Fruit fly (Drosophila melanogaster) whole organism, embryonic: ENCODE results near the gene CG13096.
A peak's percentile ranks its signal among the peaks of the same experiment; 100 is the strongest.

Experiments used
- Adf1 ChIP-seq: fragments of 200-800 bp; sonication (Bioruptor generic); IDR thresholded peaks from 2 replicates; pipeline ENCODE4 v1.3.6; 2022; ENCODE audit warnings: missing biosample characterization, missing genetic modification characterization
- BtbVII ChIP-seq: fragments of 200-800 bp; sonication (Bioruptor generic); optimal IDR thresholded peaks from 3 replicates; lab custom pipeline; 2017; ENCODE audit warnings: missing biosample characterization, mild to moderate bottlenecking, missing genetic modification characterization
- CG10274 ChIP-seq: fragments of 200-800 bp; sonication (Bioruptor generic); optimal IDR thresholded peaks from 3 replicates; lab custom pipeline; 2017; ENCODE audit warnings: missing biosample characterization, mild to moderate bottlenecking, missing genetic modification characterization
- CG10431 ChIP-seq: fragments of 200-800 bp; sonication (Bioruptor generic); optimal IDR thresholded peaks from 3 replicates; lab custom pipeline; 2018; ENCODE audit warnings: missing biosample characterization, mild to moderate bottlenecking, missing genetic modification characterization
- CG10654 ChIP-seq: fragments of 200-800 bp; sonication (Bioruptor generic); optimal IDR thresholded peaks from 2 replicates; lab custom pipeline; 2016; ENCODE audit warnings: missing biosample characterization, missing genetic modification characterization
- CG11093 ChIP-seq: fragments of 200-800 bp; sonication (Bioruptor generic); IDR thresholded peaks from 3 replicates; pipeline ENCODE4 v1.3.6; 2022; ENCODE audit warnings: missing biosample characterization, missing genetic modification characterization
- CG11456 ChIP-seq: fragments of 200-800 bp; sonication (Bioruptor generic); IDR thresholded peaks from 3 replicates; pipeline ENCODE4 v1.3.6; 2022; ENCODE audit warnings: missing biosample characterization, missing genetic modification characterization
- CG12659 ChIP-seq: fragments of 200-800 bp; sonication (Bioruptor generic); optimal IDR thresholded peaks from 3 replicates; lab custom pipeline; 2017; ENCODE audit warnings: mild to moderate bottlenecking, missing biosample characterization, missing genetic modification reagents, missing genetic modification characterization
- CG12942 ChIP-seq: fragments of 200-800 bp; sonication (Bioruptor generic); optimal IDR thresholded peaks from 3 replicates; lab custom pipeline; 2016; ENCODE audit warnings: missing biosample characterization, missing genetic modification characterization
- CG13296 ChIP-seq: fragments of 200-800 bp; sonication (Bioruptor generic); optimal IDR thresholded peaks from 3 replicates; lab custom pipeline; 2018; ENCODE audit warnings: missing biosample characterization, mild to moderate bottlenecking, missing genetic modification characterization
- CG14014 ChIP-seq: fragments of 200-800 bp; sonication (Bioruptor generic); IDR thresholded peaks from 2 replicates; pipeline ENCODE4 v1.3.6; 2022; ENCODE audit warnings: missing biosample characterization, missing genetic modification characterization
- CG2678 ChIP-seq: fragments of 200-800 bp; sonication (Bioruptor generic); optimal IDR thresholded peaks from 3 replicates; lab custom pipeline; 2019; ENCODE audit warnings: missing biosample characterization, mild to moderate bottlenecking, missing genetic modification characterization, moderate library complexity
- CG4282 ChIP-seq: fragments of 200-800 bp; sonication (Bioruptor generic); optimal IDR thresholded peaks from 2 replicates; lab custom pipeline; 2016; ENCODE audit warnings: missing biosample characterization, missing genetic modification characterization
- CG4707 ChIP-seq: fragments of 200-800 bp; sonication (Bioruptor generic); optimal IDR thresholded peaks from 2 replicates; lab custom pipeline; 2018; ENCODE audit warnings: missing biosample characterization, mild to moderate bottlenecking, missing genetic modification characterization, moderate library complexity
- CG7556 ChIP-seq: fragments of 200-800 bp; sonication (Bioruptor generic); optimal IDR thresholded peaks from 2 replicates; lab custom pipeline; 2017; ENCODE audit warnings: missing biosample characterization, mild to moderate bottlenecking, missing genetic modification characterization
- CG7745 ChIP-seq: fragments of 200-800 bp; sonication (Bioruptor generic); optimal IDR thresholded peaks from 2 replicates; lab custom pipeline; 2018; ENCODE audit warnings: missing biosample characterization, mild to moderate bottlenecking, missing genetic modification characterization, moderate library complexity
- CG7839 ChIP-seq: fragments of 200-800 bp; sonication (Bioruptor generic); optimal IDR thresholded peaks from 3 replicates; lab custom pipeline; 2018; ENCODE audit warnings: missing biosample characterization, mild to moderate bottlenecking, missing genetic modification characterization, moderate library complexity
- CG7963 ChIP-seq: fragments of 200-800 bp; sonication (Bioruptor generic); IDR thresholded peaks from 3 replicates; pipeline ENCODE4 v1.3.6; 2022; ENCODE audit warnings: missing biosample characterization, missing genetic modification characterization; ENCODE audit not compliant: partially characterized antibody
- CG9727 ChIP-seq: fragments of 200-800 bp; sonication (Bioruptor generic); optimal IDR thresholded peaks from 3 replicates; lab custom pipeline; 2017; ENCODE audit warnings: missing biosample characterization, mild to moderate bottlenecking, missing genetic modification characterization
- CG9876 ChIP-seq: fragments of 200-800 bp; sonication (Bioruptor generic); optimal IDR thresholded peaks from 2 replicates; lab custom pipeline; 2016; ENCODE audit warnings: missing biosample characterization, missing genetic modification characterization
- Doc3 ChIP-seq: fragments of 200-800 bp; sonication (Bioruptor generic); IDR thresholded peaks from 3 replicates; pipeline ENCODE4 v1.3.6; 2022; ENCODE audit warnings: missing biosample characterization, missing genetic modification characterization; ENCODE audit not compliant: partially characterized antibody
- ERR ChIP-seq: fragments of 200-800 bp; sonication (Bioruptor generic); optimal IDR thresholded peaks from 2 replicates; lab custom pipeline; 2016; ENCODE audit warnings: missing biosample characterization, missing genetic modification characterization
- Mad ChIP-seq: fragments of 200-800 bp; sonication (Bioruptor generic); optimal IDR thresholded peaks from 2 replicates; lab custom pipeline; 2016; ENCODE audit warnings: missing biosample characterization, missing genetic modification characterization
- Nf-YC ChIP-seq: fragments of 200-800 bp; optimal IDR thresholded peaks from 3 replicates; lab custom pipeline; 2019; ENCODE audit warnings: missing biosample characterization, mild to moderate bottlenecking, missing genetic modification characterization, moderate library complexity
- Oli ChIP-seq: fragments of 200-800 bp; sonication (Bioruptor generic); optimal IDR thresholded peaks from 2 replicates; lab custom pipeline; 2018; ENCODE audit warnings: missing biosample characterization, mild to moderate bottlenecking, missing genetic modification characterization, moderate library complexity
- Ravus ChIP-seq: fragments of 200-800 bp; sonication (Bioruptor generic); IDR thresholded peaks from 2 replicates; pipeline ENCODE4 v1.3.6; 2022; ENCODE audit warnings: missing biosample characterization, missing genetic modification characterization
- Spps ChIP-seq: fragments of 200-800 bp; sonication (Bioruptor generic); optimal IDR thresholded peaks from 2 replicates; lab custom pipeline; 2018; ENCODE audit warnings: missing biosample characterization, mild to moderate bottlenecking, missing genetic modification characterization
- aop ChIP-seq: fragments of 200-800 bp; sonication (Bioruptor generic); IDR thresholded peaks from 2 replicates; pipeline ENCODE4 v1.3.6; 2022; ENCODE audit warnings: missing biosample characterization, missing genetic modification characterization
- ato ChIP-seq: fragments of 200-800 bp; sonication (Bioruptor generic); IDR thresholded peaks from 2 replicates; pipeline ENCODE4 v1.3.6; 2022; ENCODE audit warnings: missing biosample characterization, missing genetic modification characterization; ENCODE audit not compliant: partially characterized antibody
- chm ChIP-seq: fragments of 200-800 bp; sonication (Bioruptor generic); IDR thresholded peaks from 2 replicates; pipeline ENCODE4 v1.3.6; 2022; ENCODE audit warnings: missing biosample characterization, missing genetic modification characterization
- chn ChIP-seq: fragments of 200-800 bp; sonication (Bioruptor generic); optimal IDR thresholded peaks from 2 replicates; lab custom pipeline; 2016; ENCODE audit warnings: missing biosample characterization, missing genetic modification characterization
- croc ChIP-seq: fragments of 200-800 bp; sonication (Bioruptor generic); conservative IDR thresholded peaks from 3 replicates; pipeline ENCODE4 v1.3.6; 2022; ENCODE audit warnings: missing biosample characterization, missing genetic modification characterization
- crol ChIP-seq: fragments of 200-800 bp; sonication (Bioruptor generic); IDR thresholded peaks from 2 replicates; pipeline ENCODE4 v1.3.6; 2022; ENCODE audit warnings: missing biosample characterization, missing genetic modification characterization
- dimm ChIP-seq: fragments of 200-800 bp; sonication (Bioruptor generic); IDR thresholded peaks from 2 replicates; pipeline ENCODE4 v1.3.6; 2022; ENCODE audit warnings: missing biosample characterization, missing genetic modification characterization
- dm ChIP-seq: fragments of 200-800 bp; sonication (Bioruptor generic); optimal IDR thresholded peaks from 3 replicates; lab custom pipeline; 2016; ENCODE audit warnings: missing biosample characterization, missing genetic modification characterization
- exex ChIP-seq: fragments of 200-800 bp; sonication (Bioruptor generic); optimal IDR thresholded peaks from 4 replicates; lab custom pipeline; 2018; ENCODE audit warnings: missing biosample characterization, mild to moderate bottlenecking, missing genetic modification characterization, moderate library complexity
- fu2 ChIP-seq: fragments of 200-800 bp; sonication (Bioruptor generic); optimal IDR thresholded peaks from 2 replicates; lab custom pipeline; 2016; ENCODE audit warnings: missing biosample characterization, missing genetic modification characterization
- grn ChIP-seq: fragments of 200-800 bp; sonication (Bioruptor generic); optimal IDR thresholded peaks from 3 replicates; lab custom pipeline; 2017; ENCODE audit warnings: missing biosample characterization, missing genetic modification characterization
- gro ChIP-seq: fragments of 200-800 bp; sonication (Bioruptor generic); optimal IDR thresholded peaks from 2 replicates; lab custom pipeline; 2016; ENCODE audit warnings: missing biosample characterization, missing genetic modification characterization
- insv ChIP-seq, 2 experiments: fragments of 200-800 bp; sonication (Bioruptor generic); optimal IDR thresholded peaks; 3 replicates each; lab custom pipeline; 2016 to 2018; ENCODE audit warnings: missing biosample characterization in 2 of 2, missing genetic modification characterization in 2 of 2
- lilli ChIP-seq: fragments of 200-800 bp; sonication (Bioruptor generic); optimal IDR thresholded peaks from 3 replicates; lab custom pipeline; 2016; ENCODE audit warnings: missing biosample characterization, missing genetic modification characterization
- lmd ChIP-seq: fragments of 200-800 bp; sonication (Bioruptor generic); IDR thresholded peaks from 2 replicates; pipeline ENCODE4 v1.3.6; 2022; ENCODE audit warnings: missing biosample characterization, missing genetic modification characterization
- odd ChIP-seq: fragments of 200-800 bp; sonication (Bioruptor generic); optimal IDR thresholded peaks from 2 replicates; lab custom pipeline; 2017; ENCODE audit warnings: missing biosample characterization, mild to moderate bottlenecking, missing genetic modification characterization
- otp ChIP-seq: fragments of 200-800 bp; sonication (Bioruptor generic); IDR thresholded peaks from 3 replicates; pipeline ENCODE4, ENCODE4 v1.3.6; 2022; ENCODE audit warnings: missing biosample characterization, missing genetic modification characterization
- p53 ChIP-seq: fragments of 200-800 bp; sonication (Bioruptor generic); optimal IDR thresholded peaks from 2 replicates; lab custom pipeline; 2016; ENCODE audit warnings: missing biosample characterization, missing genetic modification characterization
- pum ChIP-seq: fragments of 200-800 bp; sonication (Bioruptor generic); optimal IDR thresholded peaks from 2 replicates; lab custom pipeline; 2016; ENCODE audit warnings: missing biosample characterization, missing genetic modification characterization
- ranshi ChIP-seq: fragments of 200-800 bp; sonication (Bioruptor generic); IDR thresholded peaks from 2 replicates; pipeline ENCODE4 v1.3.6; 2022; ENCODE audit warnings: missing biosample characterization, missing genetic modification characterization
- sens-2 ChIP-seq: fragments of 200-800 bp; sonication (Bioruptor generic); IDR thresholded peaks from 2 replicates; pipeline ENCODE4 v1.3.6; 2022; ENCODE audit warnings: missing biosample characterization, missing genetic modification characterization
- shn ChIP-seq: fragments of 200-800 bp; sonication (Bioruptor generic); optimal IDR thresholded peaks from 3 replicates; lab custom pipeline; 2016; ENCODE audit warnings: missing biosample characterization, missing genetic modification characterization
- stc ChIP-seq: fragments of 200-800 bp; sonication (Bioruptor generic); IDR thresholded peaks from 2 replicates; pipeline ENCODE4 v1.3.6; 2022; ENCODE audit warnings: missing biosample characterization, missing genetic modification characterization
- trem ChIP-seq: fragments of 200-800 bp; optimal IDR thresholded peaks from 3 replicates; lab custom pipeline; 2019; ENCODE audit warnings: missing biosample characterization, mild to moderate bottlenecking, missing genetic modification characterization, moderate library complexity

CG13096 gene

dm6 chr2L:8514748-8515147 is 3.1 kb upstream of the CG13096 start, which contains the start of the genes CG13097 and PIG-U (continued):
- TF ChIP-seq trem (tag; lab: Kevin White, UChicago), result peak; percentile 91
- no peak for TF ChIP-seq grn (GFP tag; lab: Kevin White, UChicago)
- no peak for TF ChIP-seq CG11093
- TF ChIP-seq CG4282 (GFP tag; lab: Kevin White, UChicago), result no peak
- TF ChIP-seq Nf-YC (tag; lab: Kevin White, UChicago), result peak; percentile 73
- peak; percentile 50 for TF ChIP-seq BtbVII
- peak; percentile 49 for TF ChIP-seq Adf1 (GFP tag; lab: Robert Waterston, UW)
- TF ChIP-seq Ravus, result no peak
- peak; percentile 35 for TF ChIP-seq CG9876 (GFP tag; lab: Kevin White, UChicago)
- TF ChIP-seq Oli, result peak; percentile 57
- peak; percentile 85 for TF ChIP-seq CG12942
- peak; percentile 67 for TF ChIP-seq shn (GFP tag; lab: Kevin White, UChicago)
- peak; percentile 46; the same call in 1 of the 2 replicates for TF ChIP-seq dimm
- no peak for TF ChIP-seq crol (GFP tag; lab: Robert Waterston, UW)
- peak; percentile 70 for TF ChIP-seq CG7556 (GFP tag; lab: Kevin White, UChicago)
- no peak for TF ChIP-seq CG4707 (GFP tag; lab: Kevin White, UChicago)
- TF ChIP-seq lilli (GFP tag; lab: Kevin White, UChicago), result peak; percentile 95
- TF ChIP-seq lmd (GFP tag; lab: Robert Waterston, UW), result peak; percentile 72
- peak; percentile 79 for TF ChIP-seq CG10654 (GFP tag; lab: Kevin White, UChicago)
- peak; percentile 77 for TF ChIP-seq CG9727 (GFP tag; lab: Kevin White, UChicago)
- TF ChIP-seq odd (GFP tag; lab: Kevin White, UChicago), result peak; percentile 33
- peak; percentile 61 for TF ChIP-seq ERR (GFP tag; lab: Kevin White, UChicago)
- TF ChIP-seq gro (GFP tag; lab: Kevin White, UChicago), result peak; percentile 86
- 0 out of 2 replicates have a peak, but pooled peaks have one; percentile 36 for TF ChIP-seq sens-2 (GFP tag; lab: Robert Waterston, UW)
- peak; percentile 74; the same call in 2 of the 3 replicates for TF ChIP-seq CG11456 (GFP tag; lab: Robert Waterston, UW)
- TF ChIP-seq chm (GFP tag; lab: Robert Waterston, UW), result peak; percentile 74
- peak; percentile 34 for TF ChIP-seq CG10431 (GFP tag; lab: Kevin White, UChicago)
- peak; percentile 70 for TF ChIP-seq croc (GFP tag; lab: Robert Waterston, UW)
- peak in 1 of 2 experiments; percentile 13 for TF ChIP-seq insv (GFP tag; optimal IDR thresholded peaks at IDR 0.05; lab: Kevin White, UChicago)
- TF ChIP-seq CG12659 (GFP tag; lab: Kevin White, UChicago), result peak; percentile 79
- TF ChIP-seq Mad, result peak; percentile 91
- peak; percentile 98 for TF ChIP-seq Doc3 (GFP tag; lab: Robert Waterston, UW)
- TF ChIP-seq CG2678 (tag; lab: Kevin White, UChicago), result no peak
- TF ChIP-seq dm, result peak; percentile 81
- TF ChIP-seq CG10274 (GFP tag; lab: Kevin White, UChicago), result peak; percentile 29
- TF ChIP-seq chn, result peak; percentile 88
- 0 out of 3 replicates have a peak, but pooled peaks have one; percentile 57 for TF ChIP-seq otp (GFP tag; lab: Robert Waterston, UW)
- TF ChIP-seq CG7963 (GFP tag; lab: Robert Waterston, UW), result peak; percentile 78; the same call in 2 of the 3 replicates
- TF ChIP-seq pum (GFP tag; lab: Kevin White, UChicago), result peak; percentile 74
- peak; percentile 6 for TF ChIP-seq p53 (GFP tag; lab: Kevin White, UChicago)
- TF ChIP-seq aop, result no peak
- peak; percentile 73 for TF ChIP-seq CG14014 (GFP tag; lab: Robert Waterston, UW)
- peak; percentile 75 for TF ChIP-seq CG7839 (tag; lab: Kevin White, UChicago)
- TF ChIP-seq ranshi (GFP tag; lab: Robert Waterston, UW), result peak; percentile 85
- peak; percentile 55 for TF ChIP-seq stc
- TF ChIP-seq CG7745, result no peak
- TF ChIP-seq fu2 (GFP tag; lab: Kevin White, UChicago), result peak; percentile 59
- TF ChIP-seq exex (tag; lab: Kevin White, UChicago), result peak; percentile 54
- TF ChIP-seq ato, result no peak
- TF ChIP-seq Spps (tag; lab: Kevin White, UChicago), result peak; percentile 57
- peak; percentile 80 for TF ChIP-seq CG13296 (GFP tag; lab: Kevin White, UChicago)
